Worm (Caenorhabditis elegans) whole organism, L1 larva: Measurements from ENCODE around the gene srg-30.
A peak's percentile ranks its signal among the peaks of the same experiment; 100 is the strongest.

Experiments used
- C16A3.4 ChIP-seq: fragments of 150-350 bp; optimal IDR thresholded peaks from 2 replicates; lab custom pipeline; 2014; ENCODE audit warnings: missing biosample characterization, missing genetic modification characterization
- C34B4.2 ChIP-seq: sonication (generic microtip); optimal IDR thresholded peaks from 2 replicates; lab custom pipeline; 2017; ENCODE audit warnings: mild to moderate bottlenecking, missing genetic modification characterization, missing compliant biosample characterization
- F16B12.6 ChIP-seq: fragments of 150-350 bp; optimal IDR thresholded peaks from 2 replicates; lab custom pipeline; 2014; ENCODE audit warnings: missing biosample characterization, missing genetic modification characterization
- Y116A8C.19 ChIP-seq: sonication (generic microtip); optimal IDR thresholded peaks from 2 replicates; lab custom pipeline; 2016; ENCODE audit warnings: missing compliant biosample characterization, missing genetic modification characterization, borderline replicate concordance
- aha-1 ChIP-seq: fragments of 150-350 bp; optimal IDR thresholded peaks from 2 replicates; lab custom pipeline; 2014; ENCODE audit warnings: missing biosample characterization, missing genetic modification characterization
- ama-1 ChIP-seq: fragments of 150-350 bp; optimal IDR thresholded peaks from 2 replicates; lab custom pipeline; 2014
- blmp-1 ChIP-seq: fragments of 150-350 bp; optimal IDR thresholded peaks from 2 replicates; lab custom pipeline; 2014; ENCODE audit warnings: missing biosample characterization, missing genetic modification characterization
- ceh-63 ChIP-seq: fragments of 200-800 bp; sonication (Bioruptor generic); optimal IDR thresholded peaks from 2 replicates; lab custom pipeline; 2018; ENCODE audit warnings: mild to moderate bottlenecking, missing genetic modification characterization, missing compliant biosample characterization
- ceh-82 ChIP-seq, 3 experiments: fragments of 150-350 bp in 1 of 3; sonication (generic microtip) in 2 of 3; optimal IDR thresholded peaks; 2 replicates each; lab custom pipeline; 2014 to 2017; ENCODE audit warnings: missing biosample characterization in 3 of 3, missing genetic modification characterization in 3 of 3
- ceh-88 ChIP-seq: fragments of 200-800 bp; sonication (Bioruptor generic); IDR thresholded peaks from 2 replicates; pipeline ENCODE4 v1.3.6; 2022; ENCODE audit warnings: missing genetic modification characterization, missing compliant biosample characterization
- efl-1 ChIP-seq, 4 experiments: fragments of 150-350 bp; optimal IDR thresholded peaks in 3 of 4; peaks in 1 of 4; 1 replicate in 1 of 4; 2 replicates in 3 of 4; lab custom pipeline; 2014; ENCODE audit warnings: missing biosample characterization in 2 of 4, missing genetic modification characterization in 2 of 4, missing genetic modification reagents in 2 of 4
- elt-2 ChIP-seq: sonication (generic microtip); optimal IDR thresholded peaks from 2 replicates; lab custom pipeline; 2016; ENCODE audit warnings: missing genetic modification characterization, mild to moderate bottlenecking, inconsistent platforms, missing compliant biosample characterization, missing genetic modification reagents
- elt-3 ChIP-seq, 6 experiments: fragments of 150-350 bp in 1 of 6; sonication (generic microtip); optimal IDR thresholded peaks; 2 replicates each; lab custom pipeline; 2017 to 2018; ENCODE audit warnings: missing biosample characterization in 6 of 6, missing genetic modification characterization in 6 of 6, inconsistent platforms in 1 of 6
- ets-5 ChIP-seq: fragments of 200-800 bp; sonication (Bioruptor generic); IDR thresholded peaks from 2 replicates; pipeline ENCODE4 v1.3.6; 2022; ENCODE audit warnings: missing genetic modification characterization, missing compliant biosample characterization
- fkh-4 ChIP-seq: sonication (generic microtip); optimal IDR thresholded peaks from 2 replicates; lab custom pipeline; 2016; ENCODE audit warnings: missing compliant biosample characterization, missing genetic modification characterization, borderline replicate concordance
- isw-1 ChIP-seq: fragments of 200-800 bp; sonication (Bioruptor generic); IDR thresholded peaks from 2 replicates; pipeline ENCODE4 v1.3.6; 2022; ENCODE audit warnings: missing genetic modification characterization, missing compliant biosample characterization
- lir-3 ChIP-seq: sonication (generic microtip); optimal IDR thresholded peaks from 2 replicates; lab custom pipeline; 2016; ENCODE audit warnings: mild to moderate bottlenecking, missing genetic modification characterization, moderate library complexity, missing compliant biosample characterization; ENCODE audit not compliant: poor library complexity
- nhr-11 ChIP-seq: fragments of 150-350 bp; optimal IDR thresholded peaks from 2 replicates; lab custom pipeline; 2014; ENCODE audit warnings: missing biosample characterization, missing genetic modification characterization
- nhr-19 ChIP-seq: fragments of 200-800 bp; sonication (Bioruptor generic); conservative IDR thresholded peaks from 2 replicates; pipeline ENCODE4 v1.3.6; 2022; ENCODE audit warnings: missing genetic modification characterization, missing compliant biosample characterization
- nhr-20 ChIP-seq: sonication (generic microtip); optimal IDR thresholded peaks from 2 replicates; lab custom pipeline; 2016; ENCODE audit warnings: mild to moderate bottlenecking, missing genetic modification characterization, missing compliant biosample characterization
- nhr-76 ChIP-seq: sonication (generic microtip); optimal IDR thresholded peaks from 2 replicates; lab custom pipeline; 2017; ENCODE audit warnings: missing biosample characterization, missing genetic modification characterization
- nhr-85 ChIP-seq: sonication (generic microtip); peaks from one replicate; lab custom pipeline; 2016; ENCODE audit warnings: missing genetic modification characterization, inconsistent platforms, missing compliant biosample characterization
- nhr-90 ChIP-seq: sonication (generic microtip); optimal IDR thresholded peaks from 2 replicates; lab custom pipeline; 2016; ENCODE audit warnings: mild to moderate bottlenecking, missing genetic modification characterization, missing compliant biosample characterization; ENCODE audit not compliant: poor library complexity
- pax-3 ChIP-seq: fragments of 200-800 bp; sonication (Bioruptor generic); optimal IDR thresholded peaks from 2 replicates; lab custom pipeline; 2018; ENCODE audit warnings: mild to moderate bottlenecking, missing genetic modification characterization, moderate library complexity, missing compliant biosample characterization
- snpc-4 ChIP-seq: fragments of 150-350 bp; optimal IDR thresholded peaks from 2 replicates; lab custom pipeline; 2014; ENCODE audit warnings: missing biosample characterization, missing genetic modification characterization
- sox-4 ChIP-seq: sonication (generic microtip); optimal IDR thresholded peaks from 2 replicates; lab custom pipeline; 2016; ENCODE audit warnings: missing genetic modification characterization, missing compliant biosample characterization
- sup-37 ChIP-seq: fragments of 200-800 bp; sonication (Bioruptor generic); optimal IDR thresholded peaks from 2 replicates; lab custom pipeline; 2018; ENCODE audit warnings: mild to moderate bottlenecking, missing genetic modification characterization, missing compliant biosample characterization
- tbx-2 ChIP-seq: sonication (generic microtip); optimal IDR thresholded peaks from 2 replicates; lab custom pipeline; 2016; ENCODE audit warnings: missing genetic modification characterization, missing compliant biosample characterization
- unc-30 ChIP-seq: sonication (generic microtip); optimal IDR thresholded peaks from 2 replicates; lab custom pipeline; 2017; ENCODE audit warnings: missing biosample characterization, missing genetic modification characterization
- unc-98 ChIP-seq: fragments of 200-800 bp; sonication (Bioruptor generic); IDR thresholded peaks from 2 replicates; pipeline ENCODE4 v1.3.6; 2022; ENCODE audit warnings: missing genetic modification characterization, missing compliant biosample characterization
- zag-1 ChIP-seq: fragments of 150-350 bp; optimal IDR thresholded peaks from 2 replicates; lab custom pipeline; 2014; ENCODE audit warnings: missing biosample characterization, missing genetic modification characterization
- ztf-11 ChIP-seq, 2 experiments: sonication (generic microtip); optimal IDR thresholded peaks; 2 replicates each; lab custom pipeline; 2016 to 2017; ENCODE audit warnings: missing genetic modification characterization in 2 of 2, missing biosample characterization in 1 of 2, missing compliant biosample characterization in 1 of 2

srg-30 gene

ce11 chrV:6699021-6699420, 19.1 kb downstream of the srg-30 start:
- TF ChIP-seq lir-3 (tag; lab: Kevin White, UChicago) (no peak), nhr-20 (peak; percentile 18), nhr-85 (tag; lab: Kevin White, UChicago) (peak; percentile 25)

ce11 chrV:6697552-6697951, 20.6 kb downstream of the srg-30 start, which contains the start of gene W02F12.2:
W02F12.2 (minus strand) TSS chrV:6697652.
- TF ChIP-seq ceh-63 (GFP tag; lab: Kevin White, UChicago) (no peak), blmp-1 (tag; lab: Kevin White, UChicago) (peak; percentile 18), isw-1 (GFP tag; lab: Robert Waterston, UW) (no peak)

ce11 chrV:6694668-6695067, 23.5 kb downstream of the srg-30 start, which contains the start of gene W02F12.8:
W02F12.8 (minus strand) TSS chrV:6694768.
- TF ChIP-seq blmp-1 (tag; lab: Kevin White, UChicago) (peak; percentile 8), snpc-4 (tag; lab: Kevin White, UChicago) (no peak), ceh-82 (tag; optimal IDR thresholded peaks at IDR 0.05; lab: Kevin White, UChicago) (no peak), ztf-11 (tag; optimal IDR thresholded peaks at IDR 0.05; lab: Kevin White, UChicago) (no peak)
- TF ChIP-seq, all 84 proteins: peak for 1

ce11 chrV:6691813-6692351, 26.2 kb downstream of the srg-30 start, which contains the start of gene mtl-1:
mtl-1 (minus strand) TSS chrV:6691863.
- TF ChIP-seq efl-1 (optimal IDR thresholded peaks at IDR 0.05; lab: Kevin White, UChicago) (no peak), efl-1 (GFP tag; optimal IDR thresholded peaks at IDR 0.05 in 1 of 2; lab: Kevin White, UChicago) (peak in 1 of 2 experiments; percentile 39), elt-2 (tag; lab: Kevin White, UChicago) (peak; percentile 53), ets-5 (GFP tag; lab: Robert Waterston, UW) (no peak), ceh-82 (tag; optimal IDR thresholded peaks at IDR 0.05; lab: Kevin White, UChicago) (no peak)

ce11 chrV:6690075-6690474, 28.1 kb downstream of the srg-30 start:
- TF ChIP-seq fkh-4 (tag; lab: Kevin White, UChicago) (no peak), unc-30 (tag; lab: Kevin White, UChicago) (no peak), nhr-19 (no peak), blmp-1 (tag; lab: Kevin White, UChicago) (peak; percentile 22), unc-98 (GFP tag; lab: Robert Waterston, UW) (no peak), tbx-2 (tag; lab: Kevin White, UChicago) (no peak), nhr-20 (no peak), aha-1 (tag; lab: Kevin White, UChicago) (no peak), isw-1 (GFP tag; lab: Robert Waterston, UW) (no peak), sox-4 (no peak), nhr-90 (no peak), nhr-11 (tag; lab: Kevin White, UChicago) (no peak), elt-3 (tag; optimal IDR thresholded peaks at IDR 0.05; lab: Kevin White, UChicago) (peak in 1 of 6 experiments; percentile 7), ceh-88 (GFP tag; lab: Robert Waterston, UW) (no peak), C16A3.4 (no peak), pax-3 (tag; lab: Kevin White, UChicago) (no peak), C34B4.2 (tag; lab: Kevin White, UChicago) (no peak), Y116A8C.19 (tag; lab: Kevin White, UChicago) (no peak)

ce11 chrV:6688392-6688791, 29.7 kb downstream of the srg-30 start, which contains the start of gene K11G9.5:
K11G9.5 (minus strand) TSS chrV:6688492.
- TF ChIP-seq sup-37 (GFP tag; lab: Kevin White, UChicago) (no peak), ama-1 (no peak), zag-1 (tag; lab: Kevin White, UChicago) (no peak), F16B12.6 (tag; lab: Kevin White, UChicago) (no peak), efl-1 (optimal IDR thresholded peaks at IDR 0.05; lab: Kevin White, UChicago) (no peak), efl-1 (GFP tag; optimal IDR thresholded peaks at IDR 0.05 in 1 of 2; lab: Kevin White, UChicago) (peak in 1 of 2 experiments; percentile 52), nhr-76 (tag; lab: Kevin White, UChicago) (no peak)
